Fruit fly (Drosophila melanogaster) whole organism, embryonic: ENCODE data around the gene CG12347.

Experiments
- Blimp-1 ChIP-seq: fragments of 200-800 bp; sonication (Bioruptor generic); optimal IDR thresholded peaks from 3 replicates; lab custom pipeline; 2018; ENCODE audit warnings: missing biosample characterization, missing genetic modification characterization, mild to moderate bottlenecking, moderate library complexity, missing genetic modification reagents
- CG10366 ChIP-seq: fragments of 200-800 bp; sonication (Bioruptor generic); IDR thresholded peaks from 2 replicates; pipeline ENCODE4 v1.3.6; 2022; ENCODE audit warnings: missing biosample characterization, missing genetic modification characterization
- CG10543 ChIP-seq: fragments of 200-800 bp; sonication (Bioruptor generic); optimal IDR thresholded peaks from 3 replicates; lab custom pipeline; 2017; ENCODE audit warnings: missing biosample characterization, mild to moderate bottlenecking, missing genetic modification characterization, moderate library complexity
- CG12219 ChIP-seq: fragments of 200-800 bp; sonication (Bioruptor generic); optimal IDR thresholded peaks from 3 replicates; lab custom pipeline; 2018; ENCODE audit warnings: missing biosample characterization, mild to moderate bottlenecking, missing genetic modification characterization
- CG12942 ChIP-seq: fragments of 200-800 bp; sonication (Bioruptor generic); optimal IDR thresholded peaks from 3 replicates; lab custom pipeline; 2016; ENCODE audit warnings: missing biosample characterization, missing genetic modification characterization
- CG14441 ChIP-seq: fragments of 200-800 bp; sonication (Bioruptor generic); IDR thresholded peaks from 2 replicates; pipeline ENCODE4 v1.3.6; 2022; ENCODE audit warnings: missing biosample characterization, missing genetic modification characterization
- CG14710 ChIP-seq: fragments of 200-800 bp; sonication (Bioruptor generic); optimal IDR thresholded peaks from 3 replicates; lab custom pipeline; 2019; ENCODE audit warnings: missing biosample characterization, mild to moderate bottlenecking, missing genetic modification characterization, moderate library complexity
- CG15601 ChIP-seq: fragments of 200-800 bp; sonication (Bioruptor generic); optimal IDR thresholded peaks from 3 replicates; lab custom pipeline; 2019; ENCODE audit warnings: missing biosample characterization, mild to moderate bottlenecking, missing genetic modification characterization, moderate library complexity
- CG18599 ChIP-seq: fragments of 200-800 bp; sonication (Bioruptor generic); optimal IDR thresholded peaks from 3 replicates; lab custom pipeline; 2017; ENCODE audit warnings: missing biosample characterization, missing genetic modification characterization, mild to moderate bottlenecking, moderate library complexity, missing genetic modification reagents
- CG2712 ChIP-seq: fragments of 200-800 bp; optimal IDR thresholded peaks from 3 replicates; lab custom pipeline; 2019; ENCODE audit warnings: missing biosample characterization, mild to moderate bottlenecking, missing genetic modification characterization, moderate library complexity
- CG30431 ChIP-seq: fragments of 200-800 bp; sonication (Bioruptor generic); optimal IDR thresholded peaks from 2 replicates; lab custom pipeline; 2017; ENCODE audit warnings: missing biosample characterization, missing genetic modification characterization
- CG31441 ChIP-seq: fragments of 200-800 bp; sonication (Bioruptor generic); IDR thresholded peaks from 2 replicates; pipeline ENCODE4 v1.3.6; 2022; ENCODE audit warnings: missing biosample characterization, missing genetic modification characterization
- CG43689 ChIP-seq: fragments of 200-800 bp; sonication (Bioruptor generic); IDR thresholded peaks from 2 replicates; pipeline ENCODE4 v1.3.6; 2022; ENCODE audit warnings: missing biosample characterization, missing genetic modification characterization
- CG4404 ChIP-seq: fragments of 200-800 bp; sonication (Bioruptor generic); IDR thresholded peaks from 2 replicates; pipeline ENCODE4 v1.3.6; 2022; ENCODE audit warnings: missing biosample characterization, missing genetic modification characterization
- CG4424 ChIP-seq: fragments of 200-800 bp; sonication (Bioruptor generic); optimal IDR thresholded peaks from 3 replicates; lab custom pipeline; 2016; ENCODE audit warnings: missing biosample characterization, missing genetic modification characterization
- CG4617 ChIP-seq: fragments of 200-800 bp; sonication (Bioruptor generic); optimal IDR thresholded peaks from 3 replicates; lab custom pipeline; 2016; ENCODE audit warnings: missing biosample characterization, missing genetic modification characterization, borderline replicate concordance
- CG7839 ChIP-seq: fragments of 200-800 bp; sonication (Bioruptor generic); optimal IDR thresholded peaks from 3 replicates; lab custom pipeline; 2018; ENCODE audit warnings: missing biosample characterization, mild to moderate bottlenecking, missing genetic modification characterization, moderate library complexity
- CG8359 ChIP-seq: fragments of 200-800 bp; sonication (Bioruptor generic); optimal IDR thresholded peaks from 2 replicates; lab custom pipeline; 2017; ENCODE audit warnings: missing biosample characterization, mild to moderate bottlenecking, missing genetic modification characterization, borderline replicate concordance
- CG9727 ChIP-seq: fragments of 200-800 bp; sonication (Bioruptor generic); optimal IDR thresholded peaks from 3 replicates; lab custom pipeline; 2017; ENCODE audit warnings: missing biosample characterization, mild to moderate bottlenecking, missing genetic modification characterization
- CoRest ChIP-seq: fragments of 200-800 bp; sonication (Bioruptor generic); optimal IDR thresholded peaks from 3 replicates; lab custom pipeline; 2018; ENCODE audit warnings: missing biosample characterization, mild to moderate bottlenecking, missing genetic modification characterization, moderate library complexity
- H2.0 ChIP-seq: fragments of 200-800 bp; sonication (Bioruptor generic); IDR thresholded peaks from 2 replicates; pipeline ENCODE4 v1.3.6; 2022; ENCODE audit warnings: missing biosample characterization, missing genetic modification characterization
- HmgZ ChIP-seq: fragments of 200-800 bp; sonication (Bioruptor generic); optimal IDR thresholded peaks from 2 replicates; lab custom pipeline; 2018; ENCODE audit warnings: missing biosample characterization, mild to moderate bottlenecking, missing genetic modification characterization
- Hr51 ChIP-seq, 2 experiments: fragments of 200-800 bp; sonication (Bioruptor generic); optimal IDR thresholded peaks; 2 replicates in 1 of 2; 3 replicates in 1 of 2; lab custom pipeline; 2016 to 2018; ENCODE audit warnings: missing biosample characterization in 2 of 2, missing genetic modification characterization in 2 of 2, mild to moderate bottlenecking in 1 of 2, moderate library complexity in 1 of 2
- MTF-1 ChIP-seq: fragments of 200-800 bp; sonication (Bioruptor generic); optimal IDR thresholded peaks from 2 replicates; lab custom pipeline; 2018; ENCODE audit warnings: missing biosample characterization, mild to moderate bottlenecking, missing genetic modification characterization, borderline replicate concordance
- NC2β ChIP-seq: fragments of 200-800 bp; sonication (Bioruptor generic); optimal IDR thresholded peaks from 2 replicates; lab custom pipeline; 2016; ENCODE audit warnings: missing biosample characterization, missing genetic modification characterization
- Oaz ChIP-seq: fragments of 200-800 bp; sonication (Bioruptor generic); IDR thresholded peaks from 2 replicates; pipeline ENCODE4 v1.3.6; 2022; ENCODE audit warnings: missing biosample characterization, missing genetic modification characterization
- Ptx1 ChIP-seq: fragments of 200-800 bp; sonication (Bioruptor generic); IDR thresholded peaks from 2 replicates; pipeline ENCODE4 v1.3.6; 2022; ENCODE audit warnings: missing biosample characterization, missing genetic modification characterization
- Side ChIP-seq: fragments of 200-800 bp; sonication (Bioruptor generic); optimal IDR thresholded peaks from 2 replicates; lab custom pipeline; 2016; ENCODE audit warnings: missing biosample characterization, missing genetic modification characterization
- Sox102F ChIP-seq: fragments of 200-800 bp; sonication (Bioruptor generic); optimal IDR thresholded peaks from 2 replicates; lab custom pipeline; 2018; ENCODE audit warnings: missing biosample characterization, mild to moderate bottlenecking, missing genetic modification characterization, moderate library complexity
- bab2 ChIP-seq: fragments of 200-800 bp; sonication (Bioruptor generic); optimal IDR thresholded peaks from 2 replicates; lab custom pipeline; 2016; ENCODE audit warnings: missing biosample characterization, missing genetic modification characterization
- dmrt99B ChIP-seq: fragments of 200-800 bp; sonication (Bioruptor generic); optimal IDR thresholded peaks from 2 replicates; lab custom pipeline; 2018; ENCODE audit warnings: missing biosample characterization, mild to moderate bottlenecking, missing genetic modification characterization, moderate library complexity
- eve ChIP-seq, 2 experiments: fragments of >200 bp; optimal IDR thresholded peaks; 2 replicates each; lab custom pipeline; 2017; ENCODE audit warnings: missing biosample characterization in 2 of 2, missing genetic modification characterization in 2 of 2
- fd102C ChIP-seq: fragments of 200-800 bp; sonication (Bioruptor generic); optimal IDR thresholded peaks from 2 replicates; lab custom pipeline; 2018; ENCODE audit warnings: missing biosample characterization, mild to moderate bottlenecking, missing genetic modification characterization, moderate library complexity
- ftz-f1 ChIP-seq: fragments of 200-800 bp; sonication (Bioruptor generic); optimal IDR thresholded peaks from 2 replicates; lab custom pipeline; 2016; ENCODE audit warnings: missing biosample characterization, missing genetic modification characterization
- fu2 ChIP-seq: fragments of 200-800 bp; sonication (Bioruptor generic); optimal IDR thresholded peaks from 2 replicates; lab custom pipeline; 2016; ENCODE audit warnings: missing biosample characterization, missing genetic modification characterization
- kah ChIP-seq: fragments of 200-800 bp; sonication (Bioruptor generic); optimal IDR thresholded peaks from 2 replicates; lab custom pipeline; 2018; ENCODE audit warnings: missing biosample characterization, mild to moderate bottlenecking, missing genetic modification characterization
- kni ChIP-seq: fragments of 200-800 bp; sonication (Bioruptor generic); optimal IDR thresholded peaks from 3 replicates; lab custom pipeline; 2017; ENCODE audit warnings: mild to moderate bottlenecking, missing biosample characterization, missing genetic modification reagents, missing genetic modification characterization
- lola ChIP-seq, 3 experiments: fragments of >200 bp in 2 of 3; fragments of 200-800 bp in 1 of 3; sonication (Bioruptor generic) in 1 of 3; optimal IDR thresholded peaks; 2 replicates each; lab custom pipeline; 2017 to 2019; ENCODE audit warnings: missing biosample characterization in 3 of 3, missing genetic modification characterization in 3 of 3, mild to moderate bottlenecking in 1 of 3, moderate library complexity in 1 of 3
- p53 ChIP-seq: fragments of 200-800 bp; sonication (Bioruptor generic); optimal IDR thresholded peaks from 2 replicates; lab custom pipeline; 2016; ENCODE audit warnings: missing biosample characterization, missing genetic modification characterization
- shn ChIP-seq: fragments of 200-800 bp; sonication (Bioruptor generic); optimal IDR thresholded peaks from 3 replicates; lab custom pipeline; 2016; ENCODE audit warnings: missing biosample characterization, missing genetic modification characterization
- slbo ChIP-seq: fragments of 200-800 bp; sonication (Bioruptor generic); IDR thresholded peaks from 2 replicates; pipeline ENCODE4 v1.3.6; 2022; ENCODE audit warnings: missing biosample characterization, missing genetic modification characterization
- sqz ChIP-seq: fragments of 200-800 bp; sonication (Bioruptor generic); optimal IDR thresholded peaks from 3 replicates; lab custom pipeline; 2018; ENCODE audit warnings: missing biosample characterization, mild to moderate bottlenecking, missing genetic modification characterization
- twi ChIP-seq: fragments of 200-800 bp; optimal IDR thresholded peaks from 2 replicates; lab custom pipeline; 2019; ENCODE audit warnings: missing biosample characterization, mild to moderate bottlenecking, missing genetic modification characterization, moderate library complexity
- unc-4 ChIP-seq: fragments of 200-800 bp; sonication (Bioruptor generic); IDR thresholded peaks from 2 replicates; pipeline ENCODE4 v1.3.6; 2022; ENCODE audit warnings: missing biosample characterization, missing genetic modification characterization; ENCODE audit not compliant: partially characterized antibody
- yki ChIP-seq: fragments of >200 bp; optimal IDR thresholded peaks from 3 replicates; lab custom pipeline; 2018
- zen2 ChIP-seq: fragments of 200-800 bp; sonication (Bioruptor generic); IDR thresholded peaks from 3 replicates; pipeline ENCODE4 v1.3.6; 2022; ENCODE audit warnings: missing biosample characterization, missing genetic modification characterization; ENCODE audit not compliant: partially characterized antibody
- zfh1 ChIP-seq: fragments of 200-800 bp; sonication (Bioruptor generic); IDR thresholded peaks from 3 replicates; pipeline ENCODE4 v1.3.6; 2022; ENCODE audit warnings: missing biosample characterization, missing genetic modification characterization

The CG12347 gene

DNA sequence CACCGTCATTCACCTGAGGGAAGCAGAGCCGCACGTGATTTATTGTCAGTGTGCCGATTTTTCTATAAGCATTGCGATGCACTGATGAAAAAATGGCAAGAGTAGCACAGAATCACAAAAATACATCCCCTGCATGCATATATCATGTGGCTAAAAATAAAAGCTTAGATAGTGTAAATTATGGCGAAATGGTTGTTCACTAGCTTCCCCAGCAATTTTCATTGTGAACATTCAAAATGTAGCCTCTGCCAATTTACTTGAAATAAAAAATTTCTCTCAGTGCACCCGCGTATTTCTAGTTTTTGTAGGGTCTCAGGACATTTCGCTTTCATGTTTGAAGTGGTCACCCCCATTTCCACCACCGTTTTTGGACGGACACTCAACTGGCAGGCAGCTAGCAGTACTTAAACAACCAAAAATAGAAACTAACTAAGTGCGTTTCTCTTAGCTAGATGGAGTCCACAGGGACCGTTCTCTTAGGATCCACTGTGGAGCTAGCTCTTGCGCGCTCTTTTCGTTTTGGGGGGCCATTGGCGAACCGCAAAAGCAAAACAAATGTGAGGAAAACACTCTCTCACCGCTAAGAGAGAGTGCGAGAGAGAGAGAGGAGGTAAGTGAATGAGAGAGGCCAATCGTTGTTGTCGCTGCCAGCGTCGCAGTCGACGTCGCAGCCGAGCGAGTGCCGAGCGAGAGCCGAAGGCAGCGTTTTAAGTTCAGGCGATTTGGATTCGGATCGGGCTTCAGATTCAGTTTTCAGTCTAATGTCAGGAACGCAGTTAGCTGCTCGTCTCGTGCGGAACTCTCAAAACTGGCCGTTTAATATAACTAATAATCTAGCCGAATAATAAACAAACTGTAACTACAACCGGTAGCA is 37.4 kb downstream of the CG12347 start (continued):
- TF ChIP-seq CG2712 (tag; lab: Kevin White, UChicago) = peak; percentile 70
- peak; percentile 16 for TF ChIP-seq sqz (GFP tag; lab: Kevin White, UChicago)
- TF ChIP-seq CG4617 (GFP tag; lab: Kevin White, UChicago) = no peak
- peak; percentile 42 for TF ChIP-seq CG30431 (GFP tag; lab: Kevin White, UChicago)
- peak; percentile 66 for TF ChIP-seq CG18599 (GFP tag; lab: Kevin White, UChicago)
- TF ChIP-seq CG12219 (GFP tag; lab: Kevin White, UChicago) = no peak
- TF ChIP-seq unc-4 = peak; percentile 51
- TF ChIP-seq twi (tag; lab: Kevin White, UChicago) = no peak
- no peak for TF ChIP-seq CG15601
- peak in 1 of 3 experiments; percentile 62 for TF ChIP-seq lola (GFP tag; optimal IDR thresholded peaks at IDR 0.05; lab: Kevin White, UChicago)
- TF ChIP-seq shn (GFP tag; lab: Kevin White, UChicago) = peak; percentile 33
- peak; percentile 22 for TF ChIP-seq CG12942 (GFP tag; lab: Kevin White, UChicago)
- peak; percentile 59 for TF ChIP-seq Sox102F
- TF ChIP-seq H2.0 (GFP tag; lab: Robert Waterston, UW) = 0 out of 2 replicates have a peak, but pooled peaks have one; percentile 6
- peak; percentile 45 for TF ChIP-seq CG4404 (GFP tag; lab: Robert Waterston, UW)
- TF ChIP-seq CG10543 = no peak
- TF ChIP-seq zen2 = peak; percentile 85
- TF ChIP-seq eve (GFP tag; optimal IDR thresholded peaks at IDR 0.05; lab: Kevin White, UChicago) = peak in 1 of 2 experiments; percentile 88
- peak; percentile 52 for TF ChIP-seq CoRest
- TF ChIP-seq ftz-f1 (GFP tag; lab: Kevin White, UChicago) = no peak
- peak; percentile 35; the same call in 1 of the 2 replicates for TF ChIP-seq Ptx1 (GFP tag; lab: Robert Waterston, UW)
- peak; percentile 67 for TF ChIP-seq CG7839 (tag; lab: Kevin White, UChicago)
- TF ChIP-seq fu2 = peak; percentile 3
- peak; percentile 38 for TF ChIP-seq Blimp-1 (GFP tag; lab: Kevin White, UChicago)
- peak; percentile 32 for TF ChIP-seq fd102C (GFP tag; lab: Kevin White, UChicago)
- TF ChIP-seq NC2β (GFP tag; lab: Kevin White, UChicago) = peak; percentile 41
- TF ChIP-seq HmgZ = peak; percentile 31
- no peak for TF ChIP-seq kah (GFP tag; lab: Kevin White, UChicago)
- peak; percentile 62 for TF ChIP-seq CG9727 (GFP tag; lab: Kevin White, UChicago)
- TF ChIP-seq CG8359 = peak; percentile 10
- TF ChIP-seq p53 (GFP tag; lab: Kevin White, UChicago) = peak; percentile 23
- peak; percentile 24; the same call in 1 of the 2 replicates for TF ChIP-seq slbo
- TF ChIP-seq kni (GFP tag; lab: Kevin White, UChicago) = no peak
- peak in 1 of 2 experiments; percentile 62 for TF ChIP-seq Hr51 (GFP tag; optimal IDR thresholded peaks at IDR 0.05; lab: Kevin White, UChicago)
- peak; percentile 51 for TF ChIP-seq CG4424 (GFP tag; lab: Kevin White, UChicago)
- peak; percentile 39 for TF ChIP-seq bab2 (GFP tag; lab: Kevin White, UChicago)
- peak; percentile 49 for TF ChIP-seq CG14710 (tag; lab: Kevin White, UChicago)
- TF ChIP-seq CG14441 (GFP tag; lab: Robert Waterston, UW) = 0 out of 2 replicates have a peak, but pooled peaks have one; percentile 24
- TF ChIP-seq zfh1 (GFP tag; lab: Robert Waterston, UW) = peak; percentile 49; the same call in 2 of the 3 replicates
- no peak for TF ChIP-seq MTF-1
- TF ChIP-seq yki (lab: Kevin White, UChicago) = peak; percentile 95
- TF ChIP-seq CG43689 (GFP tag; lab: Robert Waterston, UW) = no peak
- peak; percentile 23; the same call in 1 of the 2 replicates for TF ChIP-seq CG10366 (GFP tag; lab: Robert Waterston, UW)
- TF ChIP-seq CG31441 (GFP tag; lab: Robert Waterston, UW) = peak; percentile 71
- TF ChIP-seq Oaz (GFP tag; lab: Robert Waterston, UW) = no peak
- peak; percentile 58 for TF ChIP-seq dmrt99B (tag; lab: Kevin White, UChicago)
- peak; percentile 41 for TF ChIP-seq Side (GFP tag; lab: Kevin White, UChicago)
